Fruit fly (Drosophila melanogaster) whole organism, embryonic: ENCODE results near the gene Prim2.

Source experiments
- CG10366 ChIP-seq: fragments of 200-800 bp; sonication (Bioruptor generic); IDR thresholded peaks from 2 replicates; pipeline ENCODE4 v1.3.6; 2022; ENCODE audit warnings: missing biosample characterization, missing genetic modification characterization
- CG10543 ChIP-seq: fragments of 200-800 bp; sonication (Bioruptor generic); optimal IDR thresholded peaks from 3 replicates; lab custom pipeline; 2017; ENCODE audit warnings: missing biosample characterization, mild to moderate bottlenecking, missing genetic modification characterization, moderate library complexity
- CG10654 ChIP-seq: fragments of 200-800 bp; sonication (Bioruptor generic); optimal IDR thresholded peaks from 2 replicates; lab custom pipeline; 2016; ENCODE audit warnings: missing biosample characterization, missing genetic modification characterization
- CG11093 ChIP-seq: fragments of 200-800 bp; sonication (Bioruptor generic); IDR thresholded peaks from 3 replicates; pipeline ENCODE4 v1.3.6; 2022; ENCODE audit warnings: missing biosample characterization, missing genetic modification characterization
- CG11504 ChIP-seq: fragments of 200-800 bp; sonication (Bioruptor generic); optimal IDR thresholded peaks from 3 replicates; lab custom pipeline; 2019; ENCODE audit warnings: missing biosample characterization, mild to moderate bottlenecking, missing genetic modification characterization, moderate library complexity
- CG11560 ChIP-seq: fragments of 200-800 bp; sonication (Bioruptor generic); IDR thresholded peaks from 3 replicates; pipeline ENCODE4 v1.3.6; 2022; ENCODE audit warnings: missing biosample characterization, missing genetic modification characterization
- CG14441 ChIP-seq: fragments of 200-800 bp; sonication (Bioruptor generic); IDR thresholded peaks from 2 replicates; pipeline ENCODE4 v1.3.6; 2022; ENCODE audit warnings: missing biosample characterization, missing genetic modification characterization
- CG1529 ChIP-seq: fragments of 200-800 bp; sonication (Bioruptor generic); optimal IDR thresholded peaks from 3 replicates; lab custom pipeline; 2018; ENCODE audit warnings: missing biosample characterization, missing genetic modification characterization
- CG15479 ChIP-seq: fragments of 200-800 bp; sonication (Bioruptor generic); optimal IDR thresholded peaks from 3 replicates; lab custom pipeline; 2019; ENCODE audit warnings: missing biosample characterization, mild to moderate bottlenecking, missing genetic modification characterization, moderate library complexity
- CG17385 ChIP-seq: fragments of 200-800 bp; sonication (Bioruptor generic); optimal IDR thresholded peaks from 3 replicates; lab custom pipeline; 2018; ENCODE audit warnings: missing biosample characterization, mild to moderate bottlenecking, missing genetic modification characterization
- CG18476 ChIP-seq: fragments of 200-800 bp; sonication (Bioruptor generic); optimal IDR thresholded peaks from 2 replicates; lab custom pipeline; 2016; ENCODE audit warnings: missing biosample characterization, mild to moderate bottlenecking, missing genetic modification characterization
- CG30431 ChIP-seq: fragments of 200-800 bp; sonication (Bioruptor generic); optimal IDR thresholded peaks from 2 replicates; lab custom pipeline; 2017; ENCODE audit warnings: missing biosample characterization, missing genetic modification characterization
- CG34224 ChIP-seq: fragments of 200-800 bp; sonication (Bioruptor generic); IDR thresholded peaks from 3 replicates; pipeline ENCODE4 v1.3.6; 2022; ENCODE audit warnings: missing biosample characterization, missing genetic modification characterization; ENCODE audit not compliant: partially characterized antibody
- CG42726 ChIP-seq: fragments of 200-800 bp; sonication (Bioruptor generic); IDR thresholded peaks from 2 replicates; pipeline ENCODE4 v1.3.6; 2022; ENCODE audit warnings: missing biosample characterization, missing genetic modification characterization; ENCODE audit not compliant: partially characterized antibody
- CG5245 ChIP-seq: fragments of 200-800 bp; sonication (Bioruptor generic); optimal IDR thresholded peaks from 3 replicates; lab custom pipeline; 2016; ENCODE audit warnings: missing biosample characterization, missing genetic modification characterization
- CG6272 ChIP-seq: fragments of 200-800 bp; sonication (Bioruptor generic); IDR thresholded peaks from 2 replicates; pipeline ENCODE4 v1.3.6; 2022; ENCODE audit warnings: missing biosample characterization, missing genetic modification characterization
- CG6683 ChIP-seq: fragments of 200-800 bp; sonication (Bioruptor generic); optimal IDR thresholded peaks from 2 replicates; lab custom pipeline; 2017; ENCODE audit warnings: missing biosample characterization, mild to moderate bottlenecking, missing genetic modification characterization, missing genetic modification reagents
- CG6854 ChIP-seq: fragments of 200-800 bp; sonication (Bioruptor generic); optimal IDR thresholded peaks from 3 replicates; lab custom pipeline; 2017; ENCODE audit warnings: missing biosample characterization, mild to moderate bottlenecking, missing genetic modification characterization
- CG8290 ChIP-seq, 3 experiments: fragments of 200-800 bp; sonication (Bioruptor generic); optimal IDR thresholded peaks; 2 replicates each; lab custom pipeline; 2016 to 2019; ENCODE audit warnings: missing biosample characterization in 3 of 3, missing genetic modification characterization in 3 of 3, mild to moderate bottlenecking in 2 of 3, moderate library complexity in 1 of 3
- CG8359 ChIP-seq: fragments of 200-800 bp; sonication (Bioruptor generic); optimal IDR thresholded peaks from 2 replicates; lab custom pipeline; 2017; ENCODE audit warnings: missing biosample characterization, mild to moderate bottlenecking, missing genetic modification characterization, borderline replicate concordance
- CG8765 ChIP-seq: fragments of 200-800 bp; sonication (Bioruptor generic); IDR thresholded peaks from 2 replicates; pipeline ENCODE4 v1.3.6; 2022; ENCODE audit warnings: missing biosample characterization, missing genetic modification characterization
- CTCF ChIP-seq: fragments of 200-800 bp; sonication (Bioruptor generic); optimal IDR thresholded peaks from 2 replicates; lab custom pipeline; 2017; ENCODE audit warnings: missing biosample characterization, mild to moderate bottlenecking, missing genetic modification characterization, moderate library complexity
- Ets97D ChIP-seq: fragments of 200-800 bp; sonication (Bioruptor generic); optimal IDR thresholded peaks from 3 replicates; lab custom pipeline; 2016; ENCODE audit warnings: missing biosample characterization, missing genetic modification characterization
- HLH3B ChIP-seq: fragments of 200-800 bp; sonication (Bioruptor generic); IDR thresholded peaks from 2 replicates; pipeline ENCODE4 v1.3.6; 2022; ENCODE audit warnings: missing biosample characterization, missing genetic modification characterization
- Hmr ChIP-seq: fragments of 200-800 bp; sonication (Bioruptor generic); optimal IDR thresholded peaks from 3 replicates; lab custom pipeline; 2017; ENCODE audit warnings: mild to moderate bottlenecking, missing biosample characterization, missing genetic modification reagents, missing genetic modification characterization
- Mes4 ChIP-seq: fragments of 200-800 bp; sonication (Bioruptor generic); optimal IDR thresholded peaks from 2 replicates; lab custom pipeline; 2016; ENCODE audit warnings: missing biosample characterization, missing genetic modification characterization
- Ravus ChIP-seq: fragments of 200-800 bp; sonication (Bioruptor generic); IDR thresholded peaks from 2 replicates; pipeline ENCODE4 v1.3.6; 2022; ENCODE audit warnings: missing biosample characterization, missing genetic modification characterization
- Sry-β ChIP-seq: fragments of 200-800 bp; sonication (Bioruptor generic); optimal IDR thresholded peaks from 2 replicates; lab custom pipeline; 2018; ENCODE audit warnings: missing biosample characterization, mild to moderate bottlenecking, missing genetic modification characterization, moderate library complexity
- al ChIP-seq: fragments of 200-800 bp; sonication (Bioruptor generic); IDR thresholded peaks from 2 replicates; pipeline ENCODE4 v1.3.6; 2022; ENCODE audit warnings: missing biosample characterization, missing genetic modification characterization
- ase ChIP-seq: fragments of 200-800 bp; sonication (Bioruptor generic); IDR thresholded peaks from 3 replicates; pipeline ENCODE4 v1.3.6; 2022; ENCODE audit warnings: missing biosample characterization, missing genetic modification characterization
- br ChIP-seq: fragments of >200 bp; optimal IDR thresholded peaks from 2 replicates; lab custom pipeline; 2017
- cato ChIP-seq: fragments of 200-800 bp; sonication (Bioruptor generic); optimal IDR thresholded peaks from 2 replicates; lab custom pipeline; 2016; ENCODE audit warnings: missing biosample characterization, missing genetic modification characterization, borderline replicate concordance
- danr ChIP-seq: fragments of 200-800 bp; sonication (Bioruptor generic); IDR thresholded peaks from 2 replicates; pipeline ENCODE4 v1.3.6; 2022; ENCODE audit warnings: missing biosample characterization, missing genetic modification characterization
- fd3F ChIP-seq: fragments of 200-800 bp; sonication (Bioruptor generic); optimal IDR thresholded peaks from 2 replicates; lab custom pipeline; 2018; ENCODE audit warnings: missing biosample characterization, mild to moderate bottlenecking, missing genetic modification characterization, moderate library complexity
- gce ChIP-seq: fragments of 200-800 bp; sonication (Bioruptor generic); IDR thresholded peaks from 3 replicates; pipeline ENCODE4 v1.3.6; 2022; ENCODE audit warnings: missing biosample characterization, missing genetic modification characterization
- gcm ChIP-seq: fragments of 200-800 bp; sonication (Bioruptor generic); optimal IDR thresholded peaks from 2 replicates; lab custom pipeline; 2019; ENCODE audit warnings: missing biosample characterization, mild to moderate bottlenecking, missing genetic modification characterization, moderate library complexity
- gfzf ChIP-seq: fragments of 200-800 bp; sonication (Bioruptor generic); optimal IDR thresholded peaks from 2 replicates; lab custom pipeline; 2016; ENCODE audit warnings: missing biosample characterization, mild to moderate bottlenecking, missing genetic modification characterization, moderate library complexity
- h ChIP-seq: fragments of >200 bp; optimal IDR thresholded peaks from 2 replicates; lab custom pipeline; 2017
- inv ChIP-seq: fragments of 200-800 bp; sonication (Bioruptor generic); IDR thresholded peaks from 2 replicates; pipeline ENCODE4 v1.3.6; 2022; ENCODE audit warnings: missing biosample characterization, missing genetic modification characterization; ENCODE audit not compliant: partially characterized antibody
- kah ChIP-seq: fragments of 200-800 bp; sonication (Bioruptor generic); optimal IDR thresholded peaks from 2 replicates; lab custom pipeline; 2018; ENCODE audit warnings: missing biosample characterization, mild to moderate bottlenecking, missing genetic modification characterization
- lbe ChIP-seq: fragments of 200-800 bp; sonication (Bioruptor generic); optimal IDR thresholded peaks from 2 replicates; lab custom pipeline; 2016; ENCODE audit warnings: missing biosample characterization, mild to moderate bottlenecking, missing genetic modification characterization
- mld ChIP-seq: fragments of 200-800 bp; sonication (Bioruptor generic); IDR thresholded peaks from 3 replicates; pipeline ENCODE4 v1.3.6; 2022; ENCODE audit warnings: missing biosample characterization, missing genetic modification characterization; ENCODE audit not compliant: partially characterized antibody
- onecut ChIP-seq: fragments of 200-800 bp; sonication (Bioruptor generic); IDR thresholded peaks from 2 replicates; pipeline ENCODE4 v1.3.6; 2022; ENCODE audit warnings: missing biosample characterization, missing genetic modification characterization
- org-1 ChIP-seq: fragments of 200-800 bp; sonication (Bioruptor generic); optimal IDR thresholded peaks from 2 replicates; lab custom pipeline; 2017; ENCODE audit warnings: missing biosample characterization, missing genetic modification characterization
- otp ChIP-seq: fragments of 200-800 bp; sonication (Bioruptor generic); IDR thresholded peaks from 3 replicates; pipeline ENCODE4, ENCODE4 v1.3.6; 2022; ENCODE audit warnings: missing biosample characterization, missing genetic modification characterization
- pzg ChIP-seq: fragments of 200-800 bp; sonication (Bioruptor generic); optimal IDR thresholded peaks from 3 replicates; lab custom pipeline; 2018; ENCODE audit warnings: missing biosample characterization, mild to moderate bottlenecking, missing genetic modification characterization, moderate library complexity
- run ChIP-seq: fragments of 200-800 bp; sonication (Bioruptor generic); optimal IDR thresholded peaks from 3 replicates; lab custom pipeline; 2018; ENCODE audit warnings: missing biosample characterization, mild to moderate bottlenecking, missing genetic modification characterization
- scrt ChIP-seq: fragments of 200-800 bp; sonication (Bioruptor generic); optimal IDR thresholded peaks from 2 replicates; lab custom pipeline; 2018; ENCODE audit warnings: missing biosample characterization, mild to moderate bottlenecking, missing genetic modification characterization, moderate library complexity
- sens-2 ChIP-seq: fragments of 200-800 bp; sonication (Bioruptor generic); IDR thresholded peaks from 2 replicates; pipeline ENCODE4 v1.3.6; 2022; ENCODE audit warnings: missing biosample characterization, missing genetic modification characterization
- twi ChIP-seq: fragments of 200-800 bp; optimal IDR thresholded peaks from 2 replicates; lab custom pipeline; 2019; ENCODE audit warnings: missing biosample characterization, mild to moderate bottlenecking, missing genetic modification characterization, moderate library complexity
- usp ChIP-seq: fragments of >200 bp; optimal IDR thresholded peaks from 2 replicates; lab custom pipeline; 2017; ENCODE audit warnings: missing biosample characterization, missing genetic modification characterization
- vfl ChIP-seq: fragments of 200-800 bp; sonication (Bioruptor generic); optimal IDR thresholded peaks from 2 replicates; lab custom pipeline; 2016; ENCODE audit warnings: missing biosample characterization, missing genetic modification characterization
- wdn ChIP-seq: fragments of 200-800 bp; sonication (Bioruptor generic); IDR thresholded peaks from 2 replicates; pipeline ENCODE4 v1.3.6; 2022; ENCODE audit warnings: missing biosample characterization, missing genetic modification characterization

The Prim2 gene

DNA sequence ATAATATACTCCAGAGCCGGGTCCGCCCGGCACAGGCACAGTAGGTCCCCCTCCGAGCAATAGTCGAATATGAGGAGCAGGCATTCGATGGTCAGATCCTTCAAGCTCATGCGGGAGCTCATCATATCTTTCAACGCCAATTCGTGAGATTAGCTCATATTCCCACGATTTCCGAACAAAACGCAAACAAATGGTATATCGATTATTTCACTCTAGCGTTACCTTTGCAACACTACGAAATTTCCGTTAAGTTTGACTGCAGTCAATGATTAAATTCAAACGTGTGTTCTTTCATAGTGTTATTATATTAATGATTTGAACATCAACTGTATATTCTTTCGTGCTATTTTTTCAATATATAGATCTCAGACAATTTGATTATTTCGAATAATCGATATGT lies 32.0 kb upstream of the Prim2 start, which contains the start of gene CG33969 (continued):
- no peak for TF ChIP-seq Sry-β (GFP tag; lab: Kevin White, UChicago)
- no peak for TF ChIP-seq CG6272
- TF ChIP-seq danr (GFP tag; lab: Robert Waterston, UW): no peak
- TF ChIP-seq CG15479 (GFP tag; lab: Kevin White, UChicago): no peak
- TF ChIP-seq gfzf (GFP tag; lab: Kevin White, UChicago): peak; percentile 29
- peak; percentile 49; the same call in 1 of the 3 replicates for TF ChIP-seq CG34224
- TF ChIP-seq pzg (GFP tag; lab: Kevin White, UChicago): peak; percentile 47
- no peak for TF ChIP-seq otp
- TF ChIP-seq CG6854 (GFP tag; lab: Kevin White, UChicago): no peak
- no peak for TF ChIP-seq sens-2 (GFP tag; lab: Robert Waterston, UW)
- no peak for TF ChIP-seq CG17385
- no peak for TF ChIP-seq CG5245
- no peak for TF ChIP-seq CG1529 (GFP tag; lab: Kevin White, UChicago)
- TF ChIP-seq HLH3B (GFP tag; lab: Robert Waterston, UW): no peak
- no peak for TF ChIP-seq CG11093 (GFP tag; lab: Robert Waterston, UW)
- peak; percentile 37 for TF ChIP-seq Ets97D (GFP tag; lab: Kevin White, UChicago)
- TF ChIP-seq CG8290 (GFP tag; optimal IDR thresholded peaks at IDR 0.05; lab: Kevin White, UChicago): no peak
- TF ChIP-seq CG8290 (tag; optimal IDR thresholded peaks at IDR 0.05; lab: Kevin White, UChicago): peak in 1 of 2 experiments; percentile 40
- no peak for TF ChIP-seq br (lab: Kevin White, UChicago)
- TF ChIP-seq CG8765 (GFP tag; lab: Robert Waterston, UW): no peak
- no peak for TF ChIP-seq usp (GFP tag; lab: Kevin White, UChicago)
- no peak for TF ChIP-seq mld (GFP tag; lab: Robert Waterston, UW)
- no peak for TF ChIP-seq ase (GFP tag; lab: Robert Waterston, UW)
- TF ChIP-seq wdn (GFP tag; lab: Robert Waterston, UW): no peak
- TF ChIP-seq Hmr (GFP tag; lab: Kevin White, UChicago): no peak
- no peak for TF ChIP-seq CG14441 (GFP tag; lab: Robert Waterston, UW)
- no peak for TF ChIP-seq Ravus (GFP tag; lab: Robert Waterston, UW)
- no peak for TF ChIP-seq scrt (GFP tag; lab: Kevin White, UChicago)
- TF ChIP-seq inv: no peak
- TF ChIP-seq run (tag; lab: Kevin White, UChicago): no peak
- no peak for TF ChIP-seq CG11560 (tag; lab: Robert Waterston, UW)
- no peak for TF ChIP-seq CG10543
- TF ChIP-seq CG6683 (GFP tag; lab: Kevin White, UChicago): no peak
- no peak for TF ChIP-seq h (lab: Kevin White, UChicago)
- TF ChIP-seq CG18476 (GFP tag; lab: Kevin White, UChicago): no peak
- no peak for TF ChIP-seq gcm (GFP tag; lab: Kevin White, UChicago)
- no peak for TF ChIP-seq CG42726 (GFP tag; lab: Robert Waterston, UW)
- no peak for TF ChIP-seq al (GFP tag; lab: Robert Waterston, UW)
- no peak for TF ChIP-seq Mes4 (GFP tag; lab: Kevin White, UChicago)
- no peak for TF ChIP-seq CG10654 (GFP tag; lab: Kevin White, UChicago)
- TF ChIP-seq twi (tag; lab: Kevin White, UChicago): no peak
- no peak for TF ChIP-seq gce (GFP tag; lab: Robert Waterston, UW)
- no peak for TF ChIP-seq org-1 (GFP tag; lab: Kevin White, UChicago)
- no peak for TF ChIP-seq fd3F (GFP tag; lab: Kevin White, UChicago)
- TF ChIP-seq CG10366 (GFP tag; lab: Robert Waterston, UW): no peak
- TF ChIP-seq CG30431: no peak
- no peak for TF ChIP-seq cato (GFP tag; lab: Kevin White, UChicago)
- no peak for TF ChIP-seq kah
- peak; percentile 92 for TF ChIP-seq onecut (GFP tag; lab: Robert Waterston, UW)
- peak; percentile 21 for TF ChIP-seq lbe (GFP tag; lab: Kevin White, UChicago)
- TF ChIP-seq CTCF (GFP tag; lab: Kevin White, UChicago): no peak
- no peak for TF ChIP-seq CG8359 (GFP tag; lab: Kevin White, UChicago)
- TF ChIP-seq CG11504 (tag; lab: Kevin White, UChicago): peak; percentile 29
- no peak for TF ChIP-seq vfl
